Worm (Caenorhabditis elegans): ENCODE results near the gene fbxb-21.

- no peak for TF ChIP-seq mep-1 (tag; optimal IDR thresholded peaks at IDR 0.05)
- no peak for TF ChIP-seq nhr-28 (tag; optimal IDR thresholded peaks at IDR 0.05)
- TF ChIP-seq pha-4 (tag; optimal IDR thresholded peaks at IDR 0.05), result no peak
- TF ChIP-seq cnd-1 (tag; optimal IDR thresholded peaks at IDR 0.05), result no peak
- no peak for TF ChIP-seq elt-3 (tag; optimal IDR thresholded peaks at IDR 0.05)
- no peak for TF ChIP-seq unc-62 (GFP tag; optimal IDR thresholded peaks at IDR 0.05)
These were observed 24.1 kb downstream of the fbxb-21 start, which contains the start of gene fbxa-160 for ce11 chrII:1624572-1624971.
